Worm (Caenorhabditis elegans): ENCODE measurements around the gene dex-1.
A peak's percentile ranks its signal among the peaks of the same experiment; 100 is the strongest.

Gene dex-1

DNA sequence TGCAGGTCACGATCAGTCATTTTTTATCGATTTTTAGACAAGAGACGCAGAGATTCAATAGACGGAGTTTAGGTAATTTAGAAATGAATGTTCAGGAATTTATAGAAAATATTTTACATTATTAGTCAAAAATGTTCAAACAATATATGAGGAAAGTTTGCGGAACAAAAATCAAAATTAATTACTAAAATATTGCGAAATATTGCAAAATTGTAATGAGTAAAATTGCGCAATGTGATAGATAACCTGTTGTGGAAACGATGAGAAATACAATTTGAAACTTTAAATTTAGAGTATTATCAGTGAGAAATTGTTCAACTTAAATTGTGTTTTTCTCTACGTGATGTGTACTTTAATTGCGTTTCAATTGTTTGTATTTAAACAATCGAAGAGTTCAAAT lies 55.1 kb downstream of the dex-1 start, which contains the start of gene F56D2.5:
TSS of gene F56D2.5 (minus strand) at position 371 of the 400 bp plus-strand sequence.
- no peak for TF ChIP-seq nhr-10 (tag; optimal IDR thresholded peaks at IDR 0.05)
- no peak for TF ChIP-seq nhr-237 (tag; optimal IDR thresholded peaks at IDR 0.05)
- peak; percentile 98 for TF ChIP-seq nhr-129 (tag; optimal IDR thresholded peaks at IDR 0.05)
- no peak for TF ChIP-seq C34F6.9 (tag; optimal IDR thresholded peaks at IDR 0.05)
- TF ChIP-seq unc-62 (GFP tag; optimal IDR thresholded peaks at IDR 0.05): no peak
- TF ChIP-seq fos-1 (tag; optimal IDR thresholded peaks at IDR 0.05): peak; percentile 8

DNA sequence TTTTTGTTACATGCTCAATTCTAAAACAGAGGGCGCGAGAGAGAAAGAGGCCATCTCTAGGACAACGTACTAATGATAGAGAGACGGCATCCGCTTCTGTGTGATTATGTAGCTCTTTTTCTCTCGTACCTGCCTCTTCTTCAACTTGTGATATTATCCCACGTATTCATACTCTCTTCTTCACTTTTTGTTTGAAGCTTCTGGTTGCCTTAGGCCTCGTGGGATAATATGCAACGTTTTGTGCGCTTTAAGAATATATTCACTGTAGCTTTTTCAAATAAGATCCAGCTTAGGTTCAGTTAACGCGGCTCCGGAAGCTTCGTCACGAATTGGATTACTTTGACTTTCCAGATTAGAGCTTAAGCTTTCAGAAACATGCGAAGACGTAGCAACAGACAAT lies 56.9 kb downstream of the dex-1 start, which contains the start of the genes F56D2.8 and uev-2:
TSS of gene F56D2.8 (minus strand) at position 101 of the 400 bp plus-strand sequence.
TSS of gene uev-2 (plus strand) at position 360 of the 400 bp plus-strand sequence.
- TF ChIP-seq sma-3 (GFP tag; optimal IDR thresholded peaks at IDR 0.05) (no peak), nhr-10 (tag; optimal IDR thresholded peaks at IDR 0.05) (no peak), ama-1 (optimal IDR thresholded peaks at IDR 0.05) (no peak), elt-1 (tag; optimal IDR thresholded peaks at IDR 0.05) (no peak), dmd-4 (tag; optimal IDR thresholded peaks at IDR 0.05) (no peak), mab-5 (tag; optimal IDR thresholded peaks at IDR 0.05) (no peak), nhr-21 (tag; optimal IDR thresholded peaks at IDR 0.05) (no peak), nhr-6 (tag; optimal IDR thresholded peaks at IDR 0.05) (no peak), lin-11 (tag; optimal IDR thresholded peaks at IDR 0.05) (no peak), lin-39 (tag; optimal IDR thresholded peaks at IDR 0.05) (no peak), ztf-11 (tag; optimal IDR thresholded peaks at IDR 0.05) (no peak), gmeb-1 (tag; optimal IDR thresholded peaks at IDR 0.05) (no peak), ceh-16 (tag; optimal IDR thresholded peaks at IDR 0.05) (no peak), nhr-129 (tag; optimal IDR thresholded peaks at IDR 0.05) (no peak), unc-39 (tag; optimal IDR thresholded peaks at IDR 0.05) (no peak), alr-1 (tag; optimal IDR thresholded peaks at IDR 0.05) (no peak)

DNA sequence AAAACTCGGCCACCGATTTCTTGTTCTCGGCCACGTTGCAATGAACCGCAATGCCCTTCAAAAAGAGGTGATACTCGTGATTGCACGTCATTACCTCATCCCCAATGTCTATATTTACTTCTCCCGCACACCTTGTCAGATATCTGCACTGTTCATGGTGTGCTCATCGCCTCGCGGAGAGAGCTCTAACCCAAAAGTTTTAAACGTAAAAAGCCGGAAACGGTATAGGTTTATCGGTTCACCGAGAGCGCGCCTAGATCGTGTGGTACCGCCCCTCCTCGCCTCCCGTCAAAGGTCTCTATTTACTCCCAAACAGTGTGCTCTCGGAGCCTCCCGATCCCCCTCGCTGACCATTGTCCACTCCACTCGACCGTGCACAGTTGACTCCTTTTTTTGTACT lies 58.7 kb downstream of the dex-1 start, which contains the start of gene F56D2.3:
TSS of gene F56D2.3 (plus strand) at position 301 of the 400 bp plus-strand sequence.
- TF ChIP-seq Y55F3AM.14 (GFP tag; optimal IDR thresholded peaks at IDR 0.05) (no peak), ZK546.5 (tag; optimal IDR thresholded peaks at IDR 0.05) (no peak), lin-39 (tag; optimal IDR thresholded peaks at IDR 0.05) (no peak), aly-2 (tag; optimal IDR thresholded peaks at IDR 0.05) (no peak), egl-27 (tag; optimal IDR thresholded peaks at IDR 0.05) (no peak), sma-3 (GFP tag; optimal IDR thresholded peaks at IDR 0.05) (no peak), nhr-6 (tag; optimal IDR thresholded peaks at IDR 0.05) (no peak), ceh-82 (tag; optimal IDR thresholded peaks at IDR 0.05) (no peak), lin-11 (tag; optimal IDR thresholded peaks at IDR 0.05) (no peak), mbf-1 (tag; optimal IDR thresholded peaks at IDR 0.05) (no peak), dmd-4 (tag; optimal IDR thresholded peaks at IDR 0.05) (no peak)

All from whole organism, L2 larva.